Worm (Caenorhabditis elegans): ENCODE data around the gene kle-2.

Gene kle-2

ce11 chrIII:7972061-7972460, 30.5 kb downstream of the kle-2 start, which contains the start of gene F54H12.5:
Gene F54H12.5, minus strand, starts transcription at chrIII:7972161.
- TF ChIP-seq eyg-1 (tag; optimal IDR thresholded peaks at IDR 0.05) (no peak), unc-55 (GFP tag; optimal IDR thresholded peaks at IDR 0.05) (no peak), C38D4.7 (GFP tag; optimal IDR thresholded peaks at IDR 0.05) (no peak), ceh-2 (tag; optimal IDR thresholded peaks at IDR 0.05) (no peak), nhr-232 (tag; optimal IDR thresholded peaks at IDR 0.05) (no peak), ztf-16 (tag; optimal IDR thresholded peaks at IDR 0.05) (no peak), che-1 (tag; optimal IDR thresholded peaks at IDR 0.05) (no peak), hlh-8 (tag; optimal IDR thresholded peaks at IDR 0.05) (no peak), fax-1 (tag; optimal IDR thresholded peaks at IDR 0.05) (no peak), pha-4 (tag; optimal IDR thresholded peaks at IDR 0.05) (no peak), F13H6.1 (tag; optimal IDR thresholded peaks at IDR 0.05) (no peak), ahr-1 (tag; optimal IDR thresholded peaks at IDR 0.05) (no peak), pax-1 (tag; optimal IDR thresholded peaks at IDR 0.05) (no peak), pat-9 (tag; optimal IDR thresholded peaks at IDR 0.05) (no peak), elt-4 (tag; optimal IDR thresholded peaks at IDR 0.05) (no peak), Y22D7AL.16 (tag; optimal IDR thresholded peaks at IDR 0.05) (no peak), ceh-6 (GFP tag; optimal IDR thresholded peaks at IDR 0.05) (no peak), K02D7.2 (tag; optimal IDR thresholded peaks at IDR 0.05) (no peak), rnt-1 (tag; optimal IDR thresholded peaks at IDR 0.05) (no peak)

- TF ChIP-seq npax-4 (tag; optimal IDR thresholded peaks at IDR 0.05) = no peak
- no peak for TF ChIP-seq ets-4 (tag; optimal IDR thresholded peaks at IDR 0.05)
- no peak for TF ChIP-seq mec-3 (tag; optimal IDR thresholded peaks at IDR 0.05; ENCODE audit: borderline replicate concordance)
- TF ChIP-seq nhr-11 (tag; optimal IDR thresholded peaks at IDR 0.05) = no peak
- TF ChIP-seq K02D7.2 (tag; optimal IDR thresholded peaks at IDR 0.05) = no peak
- no peak for TF ChIP-seq ceh-31 (tag; optimal IDR thresholded peaks at IDR 0.05)
- TF ChIP-seq ahr-1 (tag; optimal IDR thresholded peaks at IDR 0.05) = no peak
- no peak for TF ChIP-seq ceh-6 (GFP tag; optimal IDR thresholded peaks at IDR 0.05)
- no peak for TF ChIP-seq pros-1 (tag; optimal IDR thresholded peaks at IDR 0.05)
- no peak for TF ChIP-seq elt-4 (tag; optimal IDR thresholded peaks at IDR 0.05)
- TF ChIP-seq C08G9.2 (tag; optimal IDR thresholded peaks at IDR 0.05) = no peak
- TF ChIP-seq nhr-232 (tag; optimal IDR thresholded peaks at IDR 0.05) = no peak
- TF ChIP-seq syd-9 (tag; optimal IDR thresholded peaks at IDR 0.05) = no peak
- TF ChIP-seq T23F11.4 (GFP tag; optimal IDR thresholded peaks at IDR 0.05) = no peak
- TF ChIP-seq pag-3 (tag; optimal IDR thresholded peaks at IDR 0.05; ENCODE audit: borderline replicate concordance) = no peak
- TF ChIP-seq ref-2 (tag; optimal IDR thresholded peaks at IDR 0.05) = no peak
Measured at ce11 chrIII:7972687-7973086, 31.2 kb downstream of the kle-2 start.

- peak; percentile 62 for TF ChIP-seq unc-42 (tag; optimal IDR thresholded peaks at IDR 0.05)
- TF ChIP-seq tbx-2 (tag; optimal IDR thresholded peaks at IDR 0.05) = peak; percentile 41
- peak; percentile 61 for TF ChIP-seq nfya-1 (tag; optimal IDR thresholded peaks at IDR 0.05)
- TF ChIP-seq sdc-2 (tag; optimal IDR thresholded peaks at IDR 0.05) = no peak
- TF ChIP-seq ceh-2 (tag; optimal IDR thresholded peaks at IDR 0.05) = no peak
- TF ChIP-seq ceh-18 (tag; optimal IDR thresholded peaks at IDR 0.05) = peak; percentile 25
- TF ChIP-seq unc-86 (tag; optimal IDR thresholded peaks at IDR 0.05) = peak; percentile 6
- no peak for TF ChIP-seq ceh-24 (tag; optimal IDR thresholded peaks at IDR 0.05)
- peak; percentile 11 for TF ChIP-seq dve-1 (tag; optimal IDR thresholded peaks at IDR 0.05)
- peak; percentile 3 for TF ChIP-seq unc-55 (GFP tag; optimal IDR thresholded peaks at IDR 0.05)
- TF ChIP-seq hlh-30 (tag; optimal IDR thresholded peaks at IDR 0.05; ENCODE audit: insufficient read depth) = peak; percentile 37
- TF ChIP-seq elt-2 (tag; optimal IDR thresholded peaks at IDR 0.05) = peak; percentile 25
- no peak for TF ChIP-seq ceh-9 (tag; optimal IDR thresholded peaks at IDR 0.05)
- no peak for TF ChIP-seq pha-2 (tag; optimal IDR thresholded peaks at IDR 0.05)
- no peak for TF ChIP-seq ama-1 (optimal IDR thresholded peaks at IDR 0.05)
- peak; percentile 29 for TF ChIP-seq pat-9 (tag; optimal IDR thresholded peaks at IDR 0.05)
- TF ChIP-seq ceh-48 (tag; optimal IDR thresholded peaks at IDR 0.05) = no peak
- TF ChIP-seq ceh-31 (tag; optimal IDR thresholded peaks at IDR 0.05) = peak; percentile 55
Measured at ce11 chrIII:7973201-7973767, 31.8 kb downstream of the kle-2 start, which contains the start of the genes eef-1B.1 and aco-2. Gene eef-1B.1, minus strand, starts transcription at chrIII:7973386. Gene aco-2, plus strand, starts transcription at chrIII:7973717.

All from whole organism, late embryonic.